Fruit fly (Drosophila melanogaster): ENCODE measurements around the gene HGTX.

- TF ChIP-seq usp (GFP tag; optimal IDR thresholded peaks at IDR 0.05), result no peak
- no peak for TF ChIP-seq CG8478 (optimal IDR thresholded peaks at IDR 0.05)
- no peak for TF ChIP-seq psq (optimal IDR thresholded peaks at IDR 0.05)
- no peak for TF ChIP-seq Dll (optimal IDR thresholded peaks at IDR 0.05)
- no peak for TF ChIP-seq pan (optimal IDR thresholded peaks at IDR 0.05)
- TF ChIP-seq EcR (GFP tag; optimal IDR thresholded peaks at IDR 0.05), result no peak
Observed at dm6 chr3L:14592166-14592565, 7.2 kb downstream of the HGTX start.
